Worm (Caenorhabditis elegans) whole organism, L4 larva: ENCODE data around the gene rab-39.

Experiments used
- F37D6.2 ChIP-seq: sonication (generic microtip); optimal IDR thresholded peaks from 2 replicates; lab custom pipeline; 2016; ENCODE audit warnings: mild to moderate bottlenecking, missing genetic modification characterization, missing compliant biosample characterization
- T20F7.1 ChIP-seq: fragments of 200-800 bp; sonication (Bioruptor generic); optimal IDR thresholded peaks from 2 replicates; lab custom pipeline; 2018; ENCODE audit warnings: mild to moderate bottlenecking, missing genetic modification characterization, missing compliant biosample characterization
- T26A8.4 ChIP-seq: fragments of 200-800 bp; sonication (Bioruptor generic); IDR thresholded peaks from 2 replicates; pipeline ENCODE4 v1.3.6; 2022; ENCODE audit warnings: missing genetic modification characterization, missing compliant biosample characterization
- Y5F2A.4 ChIP-seq: fragments of 200-800 bp; sonication (Bioruptor generic); optimal IDR thresholded peaks from 2 replicates; lab custom pipeline; 2018; ENCODE audit warnings: mild to moderate bottlenecking, missing genetic modification characterization, missing compliant biosample characterization
- ZK337.2 ChIP-seq: fragments of 200-800 bp; sonication (Bioruptor generic); IDR thresholded peaks from 2 replicates; pipeline ENCODE4 v1.3.6; 2022; ENCODE audit warnings: missing genetic modification reagents, missing genetic modification characterization, missing compliant biosample characterization
- ama-1 ChIP-seq: fragments of 150-350 bp; optimal IDR thresholded peaks from 2 replicates; lab custom pipeline; 2014; ENCODE audit warnings: inconsistent platforms, mixed read lengths
- ceh-28 ChIP-seq: fragments of 150-350 bp; optimal IDR thresholded peaks from 2 replicates; lab custom pipeline; 2014; ENCODE audit warnings: missing biosample characterization, missing genetic modification reagents, missing genetic modification characterization
- cey-2 ChIP-seq: sonication (generic microtip); optimal IDR thresholded peaks from 3 replicates; lab custom pipeline; 2017; ENCODE audit warnings: missing genetic modification characterization, mild to moderate bottlenecking, missing compliant biosample characterization, antibody characterized with exemption, borderline replicate concordance; ENCODE audit not compliant: insufficient read depth
- ctbp-1 ChIP-seq: fragments of 200-800 bp; sonication (Bioruptor generic); IDR thresholded peaks from 2 replicates; pipeline ENCODE4 v1.3.6; 2022; ENCODE audit warnings: missing genetic modification reagents, missing genetic modification characterization, missing compliant biosample characterization
- dmd-6 ChIP-seq: fragments of 200-800 bp; sonication (Bioruptor generic); IDR thresholded peaks from 2 replicates; pipeline ENCODE4 v1.3.6; 2022; ENCODE audit warnings: missing genetic modification reagents, missing genetic modification characterization, missing compliant biosample characterization
- dpl-1 ChIP-seq: fragments of 150-350 bp; optimal IDR thresholded peaks from 2 replicates; lab custom pipeline; 2014; ENCODE audit warnings: missing biosample characterization, missing genetic modification reagents, missing genetic modification characterization
- duxl-1 ChIP-seq: sonication (generic microtip); optimal IDR thresholded peaks from 2 replicates; lab custom pipeline; 2016; ENCODE audit warnings: mild to moderate bottlenecking, missing genetic modification characterization, moderate library complexity, missing compliant biosample characterization; ENCODE audit not compliant: poor library complexity
- dve-1 ChIP-seq: sonication (generic microtip); optimal IDR thresholded peaks from 2 replicates; lab custom pipeline; 2017; ENCODE audit warnings: antibody characterized with exemption, mild to moderate bottlenecking, missing genetic modification characterization, missing compliant biosample characterization; ENCODE audit not compliant: insufficient read depth
- egl-43 ChIP-seq: fragments of 200-800 bp; sonication (Bioruptor generic); IDR thresholded peaks from 2 replicates; pipeline ENCODE4 v1.3.6; 2022; ENCODE audit warnings: missing genetic modification reagents, missing genetic modification characterization, missing compliant biosample characterization
- hif-1 ChIP-seq, 2 experiments: sonication (generic microtip); optimal IDR thresholded peaks; 2 replicates each; lab custom pipeline; 2016 to 2017; ENCODE audit warnings: missing compliant biosample characterization in 2 of 2, missing genetic modification characterization in 2 of 2, missing genetic modification reagents in 2 of 2, missing genotype in 2 of 2, mild to moderate bottlenecking in 1 of 2
- hlh-11 ChIP-seq: fragments of 200-800 bp; sonication (Bioruptor generic); optimal IDR thresholded peaks from 2 replicates; lab custom pipeline; 2018; ENCODE audit warnings: mild to moderate bottlenecking, missing genetic modification characterization, missing compliant biosample characterization
- hlh-30 ChIP-seq: sonication (generic microtip); optimal IDR thresholded peaks from 2 replicates; lab custom pipeline; 2017; ENCODE audit warnings: antibody characterized with exemption, mild to moderate bottlenecking, missing genetic modification characterization, missing compliant biosample characterization; ENCODE audit not compliant: insufficient read depth
- hmg-1.1 ChIP-seq: fragments of 200-800 bp; sonication (Bioruptor generic); IDR thresholded peaks from 2 replicates; pipeline ENCODE4 v1.3.6; 2022; ENCODE audit warnings: missing genetic modification reagents, missing genetic modification characterization, missing compliant biosample characterization
- lim-7 ChIP-seq: fragments of 200-800 bp; sonication (Bioruptor generic); IDR thresholded peaks from 2 replicates; pipeline ENCODE4 v1.3.6; 2022; ENCODE audit warnings: missing genetic modification characterization, missing compliant biosample characterization
- lin-15B ChIP-seq: fragments of 150-350 bp; sonication (generic microtip); optimal IDR thresholded peaks from 3 replicates; lab custom pipeline; 2014; ENCODE audit warnings: missing biosample characterization, missing genetic modification characterization
- lin-38 ChIP-seq: fragments of 200-800 bp; sonication (Bioruptor generic); IDR thresholded peaks from 2 replicates; pipeline ENCODE4 v1.3.6; 2022; ENCODE audit warnings: missing genetic modification reagents, missing genetic modification characterization, missing compliant biosample characterization
- lsy-2 ChIP-seq, 2 experiments: fragments of 150-350 bp in 1 of 2; sonication (generic microtip) in 1 of 2; optimal IDR thresholded peaks; 2 replicates each; lab custom pipeline; 2014 to 2017; ENCODE audit warnings: missing biosample characterization in 2 of 2, missing genetic modification characterization in 2 of 2
- mdl-1 ChIP-seq, 2 experiments: fragments of 150-350 bp in 1 of 2; sonication (generic microtip) in 1 of 2; optimal IDR thresholded peaks; 2 replicates each; lab custom pipeline; 2014 to 2017; ENCODE audit warnings: missing biosample characterization in 2 of 2, missing genetic modification characterization in 2 of 2
- mep-1 ChIP-seq: fragments of 150-350 bp; sonication (generic microtip); optimal IDR thresholded peaks from 3 replicates; lab custom pipeline; 2014; ENCODE audit warnings: missing biosample characterization, missing genetic modification characterization
- mes-2 ChIP-seq: sonication (generic microtip); optimal IDR thresholded peaks from 2 replicates; lab custom pipeline; 2016; ENCODE audit warnings: missing genotype, mild to moderate bottlenecking, missing genetic modification characterization, missing compliant biosample characterization; ENCODE audit not compliant: poor library complexity, severe bottlenecking
- mxl-3 ChIP-seq: fragments of 200-800 bp; sonication (Bioruptor generic); optimal IDR thresholded peaks from 2 replicates; lab custom pipeline; 2018; ENCODE audit warnings: mild to moderate bottlenecking, missing genetic modification characterization, missing compliant biosample characterization
- nhr-11 ChIP-seq: fragments of 150-350 bp; optimal IDR thresholded peaks from 2 replicates; lab custom pipeline; 2014; ENCODE audit warnings: missing biosample characterization, missing genetic modification characterization
- nhr-25 ChIP-seq: sonication (generic microtip); optimal IDR thresholded peaks from 2 replicates; lab custom pipeline; 2017; ENCODE audit warnings: missing genetic modification characterization, mild to moderate bottlenecking, missing compliant biosample characterization, antibody characterized with exemption, moderate library complexity, borderline replicate concordance; ENCODE audit not compliant: insufficient read depth
- nhr-28 ChIP-seq: fragments of 150-350 bp; optimal IDR thresholded peaks from 2 replicates; lab custom pipeline; 2014; ENCODE audit warnings: missing biosample characterization, missing genetic modification characterization
- nhr-42 ChIP-seq: fragments of 200-800 bp; sonication (Bioruptor generic); IDR thresholded peaks from 2 replicates; pipeline ENCODE4 v1.3.6; 2022; ENCODE audit warnings: missing genetic modification characterization, missing compliant biosample characterization
- pha-4 ChIP-seq, 2 experiments: fragments of 150-350 bp in 1 of 2; fragments of 200-800 bp in 1 of 2; sonication (Bioruptor generic) in 1 of 2; IDR thresholded peaks in 1 of 2; optimal IDR thresholded peaks in 1 of 2; 2 replicates each; pipeline versions ENCODE4 v1.3.6 to Lab custom; 2014 to 2022; ENCODE audit warnings: missing genetic modification characterization in 2 of 2, missing genetic modification reagents in 2 of 2, missing biosample characterization in 1 of 2, missing compliant biosample characterization in 1 of 2
- php-3 ChIP-seq: fragments of 200-800 bp; sonication (Bioruptor generic); IDR thresholded peaks from 2 replicates; pipeline ENCODE4 v1.3.6; 2022; ENCODE audit warnings: missing genetic modification reagents, missing genetic modification characterization, missing compliant biosample characterization
- skn-1 ChIP-seq: fragments of 150-350 bp; optimal IDR thresholded peaks from 2 replicates; lab custom pipeline; 2014; ENCODE audit warnings: missing biosample characterization, missing genetic modification characterization
- snpc-1.2 ChIP-seq: fragments of 200-800 bp; sonication (Bioruptor generic); IDR thresholded peaks from 2 replicates; pipeline ENCODE4 v1.3.6; 2022; ENCODE audit warnings: missing genetic modification reagents, missing genetic modification characterization, missing compliant biosample characterization
- spr-1 ChIP-seq: sonication (generic microtip); optimal IDR thresholded peaks from 2 replicates; lab custom pipeline; 2016; ENCODE audit warnings: mild to moderate bottlenecking, missing genetic modification characterization, missing compliant biosample characterization
- spr-3 ChIP-seq: fragments of 200-800 bp; sonication (Bioruptor generic); optimal IDR thresholded peaks from 2 replicates; lab custom pipeline; 2018; ENCODE audit warnings: mild to moderate bottlenecking, missing genetic modification characterization, missing compliant biosample characterization
- unc-62 ChIP-seq, 3 experiments: fragments of 150-350 bp in 1 of 3; sonication (generic microtip); optimal IDR thresholded peaks in 2 of 3; peaks in 1 of 3; 1 replicate in 1 of 3; 2 replicates in 2 of 3; lab custom pipeline; 2014 to 2017; ENCODE audit warnings: missing biosample characterization in 3 of 3, missing genetic modification characterization in 3 of 3, missing genetic modification reagents in 3 of 3, missing genotype in 1 of 3
- zfp-2 ChIP-seq: sonication (generic microtip); optimal IDR thresholded peaks from 2 replicates; lab custom pipeline; 2016; ENCODE audit warnings: mild to moderate bottlenecking, missing genetic modification characterization, missing compliant biosample characterization
- zip-2 ChIP-seq: fragments of 150-350 bp; optimal IDR thresholded peaks from 2 replicates; lab custom pipeline; 2014; ENCODE audit warnings: missing biosample characterization, missing genetic modification characterization
- ztf-11 ChIP-seq: fragments of 150-350 bp; optimal IDR thresholded peaks from 2 replicates; lab custom pipeline; 2014; ENCODE audit warnings: missing biosample characterization, missing genetic modification characterization
- ztf-7 ChIP-seq: fragments of 150-350 bp; optimal IDR thresholded peaks from 2 replicates; lab custom pipeline; 2014; ENCODE audit warnings: missing biosample characterization, missing genetic modification characterization

rab-39 gene

ce11 chrII:9356723-9357122 lies 34.0 kb upstream of the rab-39 start:
- peak; percentile 1 for TF ChIP-seq ztf-7 (tag; lab: Kevin White, UChicago)
- TF ChIP-seq mdl-1 (tag; optimal IDR thresholded peaks at IDR 0.05; lab: Kevin White, UChicago): peak in 1 of 2 experiments; percentile 72
- TF ChIP-seq dmd-6: peak; percentile 28; the same call in 1 of the 2 replicates
- TF ChIP-seq snpc-1.2 (GFP tag; lab: Robert Waterston, UW): no peak
- TF ChIP-seq nhr-42 (GFP tag; lab: Robert Waterston, UW): no peak
- TF ChIP-seq nhr-28 (tag; lab: Kevin White, UChicago): peak; percentile 71
- TF ChIP-seq Y5F2A.4: no peak
- no peak for TF ChIP-seq zfp-2
- no peak for TF ChIP-seq spr-3
- peak; percentile 78 for TF ChIP-seq hmg-1.1 (GFP tag; lab: Robert Waterston, UW)
- TF ChIP-seq mes-2 (tag; lab: Kevin White, UChicago): peak; percentile 19
- no peak for TF ChIP-seq ZK337.2
- no peak for TF ChIP-seq lim-7 (GFP tag; lab: Robert Waterston, UW)
- TF ChIP-seq T20F7.1 (GFP tag; lab: Kevin White, UChicago): no peak
- peak; percentile 35; the same call in 1 of the 2 replicates for TF ChIP-seq lin-38 (GFP tag; lab: Robert Waterston, UW)
- no peak for TF ChIP-seq cey-2
- peak; percentile 57 for TF ChIP-seq hlh-30 (tag; lab: Kevin White, UChicago)
- peak in 1 of 2 experiments; percentile 56 for TF ChIP-seq hif-1 (tag; optimal IDR thresholded peaks at IDR 0.05; lab: Kevin White, UChicago)
- peak; percentile 19 for TF ChIP-seq dpl-1 (GFP tag; lab: Kevin White, UChicago)
- TF ChIP-seq T26A8.4 (GFP tag; lab: Robert Waterston, UW): 0 out of 2 replicates have a peak, but pooled peaks have one; percentile 30
- no peak for TF ChIP-seq php-3 (GFP tag; lab: Robert Waterston, UW)
- TF ChIP-seq mxl-3 (GFP tag; lab: Kevin White, UChicago): peak; percentile 90
- peak; percentile 21 for TF ChIP-seq nhr-25 (tag; lab: Kevin White, UChicago)
- peak in 1 of 2 experiments; percentile 47 for TF ChIP-seq lsy-2 (tag; optimal IDR thresholded peaks at IDR 0.05; lab: Kevin White, UChicago)
- no peak for TF ChIP-seq zip-2 (tag; lab: Kevin White, UChicago)
- no peak for TF ChIP-seq duxl-1 (tag; lab: Kevin White, UChicago)
- no peak for TF ChIP-seq skn-1
- TF ChIP-seq ceh-28: no peak
- no peak for TF ChIP-seq ama-1 (lab: Kevin White, UChicago)
- 0 out of 2 replicates have a peak, but pooled peaks have one; percentile 30 for TF ChIP-seq pha-4 (GFP tag; IDR thresholded peaks at IDR 0.05; lab: Robert Waterston, UW)
- TF ChIP-seq pha-4 (tag; optimal IDR thresholded peaks at IDR 0.05; lab: Kevin White, UChicago): no peak
- peak; percentile 53; the same call in 1 of the 2 replicates for TF ChIP-seq egl-43 (GFP tag; lab: Robert Waterston, UW)
- no peak for TF ChIP-seq ztf-11 (tag; lab: Kevin White, UChicago)
- TF ChIP-seq unc-62 (GFP tag; optimal IDR thresholded peaks at IDR 0.05 in 1 of 2; lab: Kevin White, UChicago): peak in 1 of 2 experiments; percentile 43
- no peak for TF ChIP-seq unc-62 (tag; optimal IDR thresholded peaks at IDR 0.05; lab: Kevin White, UChicago)
- no peak for TF ChIP-seq F37D6.2 (tag; lab: Kevin White, UChicago)
- no peak for TF ChIP-seq ctbp-1 (GFP tag; lab: Robert Waterston, UW)
- TF ChIP-seq spr-1 (tag; lab: Kevin White, UChicago): no peak
- peak; percentile 16 for TF ChIP-seq dve-1 (tag; lab: Kevin White, UChicago)
- peak; percentile 76 for TF ChIP-seq hlh-11 (tag; lab: Kevin White, UChicago)
- peak; percentile 67 for TF ChIP-seq mep-1 (tag; lab: Kevin White, UChicago)
- no peak for TF ChIP-seq lin-15B
- peak; percentile 7 for TF ChIP-seq nhr-11
